Worm (Caenorhabditis elegans) whole organism, mixed stage, embryonic: ENCODE measurements around the gene K07E12.2.

Experiments
- bed-3 ChIP-seq: fragments of 200-800 bp; sonication (Bioruptor generic); optimal IDR thresholded peaks from 3 replicates; lab custom pipeline; 2018; ENCODE audit warnings: mild to moderate bottlenecking, missing genetic modification characterization, moderate library complexity, missing compliant biosample characterization
- ceh-43 ChIP-seq: fragments of 200-800 bp; sonication (Bioruptor generic); optimal IDR thresholded peaks from 2 replicates; lab custom pipeline; 2018; ENCODE audit warnings: mild to moderate bottlenecking, missing genetic modification characterization, moderate library complexity, missing compliant biosample characterization
- ceh-83 ChIP-seq: fragments of 200-800 bp; sonication (Bioruptor generic); optimal IDR thresholded peaks from 2 replicates; lab custom pipeline; 2018; ENCODE audit warnings: mild to moderate bottlenecking, missing genetic modification characterization, missing compliant biosample characterization
- ces-1 ChIP-seq: fragments of 150-350 bp; optimal IDR thresholded peaks from 2 replicates; lab custom pipeline; 2014; ENCODE audit warnings: missing biosample characterization, missing genetic modification reagents, missing genetic modification characterization
- cnd-1 ChIP-seq: fragments of 200-800 bp; sonication (Bioruptor generic); optimal IDR thresholded peaks from 2 replicates; lab custom pipeline; 2018; ENCODE audit warnings: mild to moderate bottlenecking, missing genetic modification characterization, missing compliant biosample characterization
- elt-1 ChIP-seq: sonication (generic microtip); optimal IDR thresholded peaks from 2 replicates; lab custom pipeline; 2017; ENCODE audit warnings: missing genetic modification characterization, mild to moderate bottlenecking, missing compliant biosample characterization, antibody characterized with exemption, moderate library complexity, borderline replicate concordance; ENCODE audit not compliant: insufficient read depth
- elt-3 ChIP-seq: fragments of 150-350 bp; optimal IDR thresholded peaks from 2 replicates; lab custom pipeline; 2014; ENCODE audit warnings: missing biosample characterization, missing genetic modification characterization
- flh-1 ChIP-seq: fragments of 200-800 bp; sonication (Bioruptor generic); optimal IDR thresholded peaks from 2 replicates; lab custom pipeline; 2018; ENCODE audit warnings: mild to moderate bottlenecking, missing genetic modification characterization, moderate library complexity, missing compliant biosample characterization
- ham-2 ChIP-seq: fragments of 200-800 bp; sonication (Bioruptor generic); optimal IDR thresholded peaks from 2 replicates; lab custom pipeline; 2018; ENCODE audit warnings: mild to moderate bottlenecking, missing genetic modification characterization, missing compliant biosample characterization
- hlh-1 ChIP-seq: fragments of 150-350 bp; optimal IDR thresholded peaks from 2 replicates; lab custom pipeline; 2014; ENCODE audit warnings: missing biosample characterization, missing genetic modification reagents, missing genetic modification characterization
- lin-32 ChIP-seq: fragments of 200-800 bp; sonication (Bioruptor generic); optimal IDR thresholded peaks from 2 replicates; lab custom pipeline; 2018; ENCODE audit warnings: mild to moderate bottlenecking, missing genetic modification characterization, missing compliant biosample characterization
- mab-5 ChIP-seq: fragments of 150-350 bp; optimal IDR thresholded peaks from 2 replicates; lab custom pipeline; 2014; ENCODE audit warnings: missing biosample characterization, missing genetic modification characterization
- mep-1 ChIP-seq: fragments of 150-350 bp; optimal IDR thresholded peaks from 2 replicates; lab custom pipeline; 2017; ENCODE audit warnings: missing biosample characterization, missing genetic modification reagents, missing genetic modification characterization, inconsistent platforms
- mls-2 ChIP-seq: sonication (generic microtip); optimal IDR thresholded peaks from 2 replicates; lab custom pipeline; 2016; ENCODE audit warnings: mild to moderate bottlenecking, missing genetic modification characterization, moderate library complexity, missing compliant biosample characterization
- nhr-12 ChIP-seq: fragments of 150-350 bp; optimal IDR thresholded peaks from 2 replicates; lab custom pipeline; 2014; ENCODE audit warnings: missing biosample characterization, missing genetic modification characterization
- nhr-237 ChIP-seq: fragments of 150-350 bp; optimal IDR thresholded peaks from 2 replicates; lab custom pipeline; 2014; ENCODE audit warnings: missing biosample characterization, missing genetic modification characterization
- pha-4 ChIP-seq: fragments of 150-350 bp; optimal IDR thresholded peaks from 2 replicates; lab custom pipeline; 2018; ENCODE audit warnings: missing biosample characterization, missing genetic modification reagents, missing genetic modification characterization
- unc-120 ChIP-seq: sonication (generic microtip); optimal IDR thresholded peaks from 2 replicates; lab custom pipeline; 2017; ENCODE audit warnings: missing genetic modification characterization, missing compliant biosample characterization; ENCODE audit not compliant: poor library complexity, severe bottlenecking
- unc-62 ChIP-seq: fragments of 150-350 bp; optimal IDR thresholded peaks from 2 replicates; lab custom pipeline; 2014; ENCODE audit warnings: missing biosample characterization, missing genetic modification reagents, missing genetic modification characterization
- zip-8 ChIP-seq: fragments of 150-350 bp; optimal IDR thresholded peaks from 2 replicates; lab custom pipeline; 2014; ENCODE audit warnings: missing biosample characterization, missing genetic modification characterization
- ztf-11 ChIP-seq: fragments of 150-350 bp; optimal IDR thresholded peaks from 2 replicates; lab custom pipeline; 2014; ENCODE audit warnings: missing biosample characterization, missing genetic modification characterization

The K07E12.2 gene

ce11 chrIII:6742597-6742996, 5.5 kb downstream of the K07E12.2 start:
- TF ChIP-seq unc-62 (GFP tag; lab: Kevin White, UChicago) (peak; percentile 76), hlh-1 (peak; percentile 41), lin-32 (GFP tag; lab: Kevin White, UChicago) (no peak), unc-120 (tag; lab: Kevin White, UChicago) (peak; percentile 61)

- TF ChIP-seq zip-8 (tag; lab: Kevin White, UChicago) (peak; percentile 21), ztf-11 (no peak)
These were observed 8.9 kb downstream of the K07E12.2 start, which contains the start of gene dig-1 for ce11 chrIII:6746008-6746407. dig-1 (plus strand) TSS chrIII:6746308.

DNA sequence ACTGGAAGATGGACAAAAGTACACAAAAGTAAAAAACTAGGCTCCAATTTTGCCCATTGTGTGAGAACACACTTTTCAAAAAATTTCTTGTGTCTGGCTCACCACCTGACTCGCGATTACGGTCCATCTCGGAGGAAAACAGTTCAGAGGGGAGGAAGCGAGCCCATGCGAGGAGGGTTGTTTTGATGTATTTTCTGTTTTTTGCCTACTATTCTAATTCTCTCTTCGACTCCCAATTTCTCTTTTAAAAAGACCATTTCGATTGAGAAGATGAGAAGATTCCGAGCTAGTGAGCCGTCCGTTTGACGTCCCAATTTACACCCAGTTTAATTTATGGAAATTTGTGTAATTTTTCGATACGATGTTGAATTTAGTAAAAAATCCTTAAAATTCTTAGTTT, 9.6 kb downstream of the K07E12.2 start:
- no peak for TF ChIP-seq elt-3
- no peak for TF ChIP-seq ham-2
- TF ChIP-seq ces-1 (GFP tag; lab: Kevin White, UChicago): no peak
- no peak for TF ChIP-seq nhr-237
- no peak for TF ChIP-seq flh-1 (GFP tag; lab: Kevin White, UChicago)
- no peak for TF ChIP-seq bed-3 (GFP tag; lab: Kevin White, UChicago)
- TF ChIP-seq unc-62 (GFP tag; lab: Kevin White, UChicago): no peak
- no peak for TF ChIP-seq nhr-12 (tag; lab: Kevin White, UChicago)
- TF ChIP-seq, all 35 proteins: peak for 0

ce11 chrIII:6752612-6753011, 15.5 kb downstream of the K07E12.2 start:
- TF ChIP-seq unc-120 (tag; lab: Kevin White, UChicago) (no peak), lin-32 (GFP tag; lab: Kevin White, UChicago) (no peak), cnd-1 (tag; lab: Kevin White, UChicago) (no peak), elt-3 (no peak), mab-5 (tag; lab: Kevin White, UChicago) (no peak), pha-4 (tag; lab: Kevin White, UChicago) (no peak)

DNA sequence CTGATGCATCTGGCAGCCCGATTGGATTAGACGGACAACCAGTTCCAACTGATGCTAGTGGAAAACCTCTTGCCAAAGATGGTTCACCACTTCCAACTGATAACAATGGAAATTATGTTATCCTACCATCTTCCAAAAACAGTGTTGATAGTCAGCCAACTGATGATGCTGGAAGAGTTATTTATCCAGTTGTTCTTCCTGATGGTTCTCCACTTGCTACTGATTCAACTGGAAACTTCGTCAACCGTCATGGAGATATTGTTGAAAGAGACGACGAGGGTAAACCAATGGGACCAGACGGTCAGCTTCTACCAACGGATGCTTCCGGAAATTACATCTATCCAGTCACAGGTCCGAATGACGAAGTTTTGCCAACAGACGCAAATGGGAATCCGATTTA, 19.7 kb downstream of the K07E12.2 start:
- no peak for TF ChIP-seq elt-1 (tag; lab: Kevin White, UChicago)
- TF ChIP-seq ceh-43: no peak
- no peak for TF ChIP-seq cnd-1 (tag; lab: Kevin White, UChicago)
- no peak for TF ChIP-seq ces-1 (GFP tag; lab: Kevin White, UChicago)
- TF ChIP-seq mep-1: no peak
- TF ChIP-seq ceh-83: no peak
- no peak for TF ChIP-seq mls-2 (tag; lab: Kevin White, UChicago)
